Worm (Caenorhabditis elegans) whole organism, early embryonic: ENCODE measurements around the gene B0024.4.

ENCODE experiments used
- B0310.2 ChIP-seq: sonication (generic microtip); optimal IDR thresholded peaks from 2 replicates; lab custom pipeline; 2016; ENCODE audit warnings: mild to moderate bottlenecking, missing genetic modification characterization, missing compliant biosample characterization
- F13C5.2 ChIP-seq: sonication (generic microtip); optimal IDR thresholded peaks from 2 replicates; lab custom pipeline; 2017; ENCODE audit warnings: mild to moderate bottlenecking, missing genetic modification characterization, inconsistent platforms, missing compliant biosample characterization
- aly-1 ChIP-seq: sonication (generic microtip); optimal IDR thresholded peaks from 2 replicates; lab custom pipeline; 2016; ENCODE audit warnings: missing genetic modification characterization, missing compliant biosample characterization
- ama-1 ChIP-seq: fragments of 150-350 bp; optimal IDR thresholded peaks from 2 replicates; lab custom pipeline; 2014
- ceh-36 ChIP-seq: sonication (generic microtip); optimal IDR thresholded peaks from 2 replicates; lab custom pipeline; 2016; ENCODE audit warnings: missing genetic modification characterization, inconsistent platforms, missing compliant biosample characterization
- ets-7 ChIP-seq: sonication (generic microtip); optimal IDR thresholded peaks from 2 replicates; lab custom pipeline; 2016; ENCODE audit warnings: missing genotype, missing genetic modification characterization, missing compliant biosample characterization
- flt-1 ChIP-seq: fragments of 200-800 bp; sonication (Bioruptor generic); IDR thresholded peaks from 2 replicates; pipeline ENCODE4 v1.3.6; 2022; ENCODE audit warnings: missing genetic modification characterization, missing compliant biosample characterization
- hmg-4 ChIP-seq: fragments of 200-800 bp; sonication (Bioruptor generic); optimal IDR thresholded peaks from 2 replicates; lab custom pipeline; 2018; ENCODE audit warnings: mild to moderate bottlenecking, missing genetic modification characterization, missing compliant biosample characterization
- hnd-1 ChIP-seq: sonication (generic microtip); optimal IDR thresholded peaks from 2 replicates; lab custom pipeline; 2016; ENCODE audit warnings: missing genetic modification characterization, missing compliant biosample characterization
- pes-1 ChIP-seq: fragments of 200-800 bp; sonication (Bioruptor generic); IDR thresholded peaks from 2 replicates; pipeline ENCODE4 v1.3.6; 2022; ENCODE audit warnings: missing genetic modification reagents, missing genetic modification characterization, missing compliant biosample characterization
- scrt-1 ChIP-seq: fragments of 200-800 bp; sonication (Bioruptor generic); IDR thresholded peaks from 2 replicates; pipeline ENCODE4 v1.3.6; 2022; ENCODE audit warnings: missing genetic modification characterization, missing compliant biosample characterization
- tbx-11 ChIP-seq: fragments of 200-800 bp; sonication (Bioruptor generic); IDR thresholded peaks from 2 replicates; pipeline ENCODE4 v1.3.6; 2022; ENCODE audit warnings: missing genetic modification characterization, missing compliant biosample characterization
- tbx-37 ChIP-seq: fragments of 200-800 bp; sonication (Bioruptor generic); conservative IDR thresholded peaks from 2 replicates; pipeline ENCODE4 v1.3.6; 2022; ENCODE audit warnings: missing genetic modification reagents, missing genetic modification characterization, missing compliant biosample characterization

ce11 chrV:10342904-10343303 lies 45.7 kb downstream of the B0024.4 start, which contains the start of gene K07C5.3:
- no peak for TF ChIP-seq ceh-36
- TF ChIP-seq aly-1, result no peak
- no peak for TF ChIP-seq tbx-11
- TF ChIP-seq ets-7 (tag; lab: Kevin White, UChicago), result no peak
- no peak for TF ChIP-seq scrt-1 (GFP tag; lab: Robert Waterston, UW)
- TF ChIP-seq flt-1, result no peak
- no peak for TF ChIP-seq pes-1 (GFP tag; lab: Robert Waterston, UW)
- no peak for TF ChIP-seq hnd-1 (tag; lab: Kevin White, UChicago)
- TF ChIP-seq ama-1 (lab: Kevin White, UChicago), result no peak
- TF ChIP-seq B0310.2 (tag; lab: Kevin White, UChicago), result no peak
- TF ChIP-seq tbx-37 (GFP tag; lab: Robert Waterston, UW), result no peak
- TF ChIP-seq F13C5.2 (tag; lab: Kevin White, UChicago), result no peak
- TF ChIP-seq hmg-4 (GFP tag; lab: Kevin White, UChicago), result no peak
